Worm (Caenorhabditis elegans) whole organism, L4 larva: ENCODE measurements around the gene capg-2.

Experiments
- F37D6.2 ChIP-seq: sonication (generic microtip); optimal IDR thresholded peaks from 2 replicates; lab custom pipeline; 2016; ENCODE audit warnings: mild to moderate bottlenecking, missing genetic modification characterization, missing compliant biosample characterization
- F49E8.2 ChIP-seq: sonication (generic microtip); optimal IDR thresholded peaks from 2 replicates; lab custom pipeline; 2016; ENCODE audit warnings: missing compliant biosample characterization, mild to moderate bottlenecking, missing genetic modification characterization, borderline replicate concordance
- T20F7.1 ChIP-seq: fragments of 200-800 bp; sonication (Bioruptor generic); optimal IDR thresholded peaks from 2 replicates; lab custom pipeline; 2018; ENCODE audit warnings: mild to moderate bottlenecking, missing genetic modification characterization, missing compliant biosample characterization
- Y105C5A.15 ChIP-seq: fragments of 200-800 bp; sonication (Bioruptor generic); IDR thresholded peaks from 2 replicates; pipeline ENCODE4 v1.3.6; 2022; ENCODE audit warnings: missing genetic modification characterization, missing compliant biosample characterization
- aha-1 ChIP-seq: fragments of 150-350 bp; peaks from one replicate; lab custom pipeline; 2014; ENCODE audit warnings: missing biosample characterization, missing genetic modification characterization
- ceh-20 ChIP-seq: fragments of 200-800 bp; sonication (Bioruptor generic); IDR thresholded peaks from 2 replicates; pipeline ENCODE4 v1.3.6; 2022; ENCODE audit warnings: missing genetic modification reagents, missing genetic modification characterization, missing compliant biosample characterization
- ceh-44 ChIP-seq: fragments of 200-800 bp; sonication (Bioruptor generic); IDR thresholded peaks from 2 replicates; pipeline ENCODE4 v1.3.6; 2022; ENCODE audit warnings: missing genetic modification reagents, missing genetic modification characterization, missing compliant biosample characterization
- ceh-62 ChIP-seq: sonication (generic microtip); optimal IDR thresholded peaks from 2 replicates; lab custom pipeline; 2017; ENCODE audit warnings: missing biosample characterization, missing genetic modification characterization
- ceh-82 ChIP-seq: sonication (generic microtip); optimal IDR thresholded peaks from 2 replicates; lab custom pipeline; 2017; ENCODE audit warnings: missing biosample characterization, missing genetic modification characterization
- cey-2 ChIP-seq: sonication (generic microtip); optimal IDR thresholded peaks from 3 replicates; lab custom pipeline; 2017; ENCODE audit warnings: missing genetic modification characterization, mild to moderate bottlenecking, missing compliant biosample characterization, antibody characterized with exemption, borderline replicate concordance; ENCODE audit not compliant: insufficient read depth
- daf-16 ChIP-seq, 3 experiments: sonication (generic microtip); optimal IDR thresholded peaks; 2 replicates each; lab custom pipeline; 2016 to 2017; ENCODE audit warnings: missing genetic modification characterization in 3 of 3, missing genetic modification reagents in 3 of 3, mild to moderate bottlenecking in 2 of 3, missing compliant biosample characterization in 2 of 3, missing biosample characterization in 1 of 3, moderate library complexity in 1 of 3
- daf-19 ChIP-seq: fragments of 200-800 bp; sonication (Bioruptor generic); conservative IDR thresholded peaks from 2 replicates; pipeline ENCODE4 v1.3.6; 2022; ENCODE audit warnings: missing genetic modification characterization, missing compliant biosample characterization
- dmd-6 ChIP-seq: fragments of 200-800 bp; sonication (Bioruptor generic); IDR thresholded peaks from 2 replicates; pipeline ENCODE4 v1.3.6; 2022; ENCODE audit warnings: missing genetic modification reagents, missing genetic modification characterization, missing compliant biosample characterization
- dve-1 ChIP-seq: sonication (generic microtip); optimal IDR thresholded peaks from 2 replicates; lab custom pipeline; 2017; ENCODE audit warnings: antibody characterized with exemption, mild to moderate bottlenecking, missing genetic modification characterization, missing compliant biosample characterization; ENCODE audit not compliant: insufficient read depth
- egl-43 ChIP-seq: fragments of 200-800 bp; sonication (Bioruptor generic); IDR thresholded peaks from 2 replicates; pipeline ENCODE4 v1.3.6; 2022; ENCODE audit warnings: missing genetic modification reagents, missing genetic modification characterization, missing compliant biosample characterization
- hif-1 ChIP-seq, 2 experiments: sonication (generic microtip); optimal IDR thresholded peaks; 2 replicates each; lab custom pipeline; 2016 to 2017; ENCODE audit warnings: missing compliant biosample characterization in 2 of 2, missing genetic modification characterization in 2 of 2, missing genetic modification reagents in 2 of 2, missing genotype in 2 of 2, mild to moderate bottlenecking in 1 of 2
- hlh-11 ChIP-seq: fragments of 200-800 bp; sonication (Bioruptor generic); optimal IDR thresholded peaks from 2 replicates; lab custom pipeline; 2018; ENCODE audit warnings: mild to moderate bottlenecking, missing genetic modification characterization, missing compliant biosample characterization
- hlh-30 ChIP-seq: sonication (generic microtip); optimal IDR thresholded peaks from 2 replicates; lab custom pipeline; 2017; ENCODE audit warnings: antibody characterized with exemption, mild to moderate bottlenecking, missing genetic modification characterization, missing compliant biosample characterization; ENCODE audit not compliant: insufficient read depth
- lin-13 ChIP-seq: fragments of 150-350 bp; optimal IDR thresholded peaks from 2 replicates; lab custom pipeline; 2014; ENCODE audit warnings: missing biosample characterization, missing genetic modification reagents, missing genetic modification characterization
- lin-15B ChIP-seq: fragments of 150-350 bp; sonication (generic microtip); optimal IDR thresholded peaks from 3 replicates; lab custom pipeline; 2014; ENCODE audit warnings: missing biosample characterization, missing genetic modification characterization
- lin-38 ChIP-seq: fragments of 200-800 bp; sonication (Bioruptor generic); IDR thresholded peaks from 2 replicates; pipeline ENCODE4 v1.3.6; 2022; ENCODE audit warnings: missing genetic modification reagents, missing genetic modification characterization, missing compliant biosample characterization
- lsy-2 ChIP-seq, 2 experiments: fragments of 150-350 bp in 1 of 2; sonication (generic microtip) in 1 of 2; optimal IDR thresholded peaks; 2 replicates each; lab custom pipeline; 2014 to 2017; ENCODE audit warnings: missing biosample characterization in 2 of 2, missing genetic modification characterization in 2 of 2
- madf-5 ChIP-seq, 2 experiments: fragments of 200-800 bp; sonication (Bioruptor generic); IDR thresholded peaks; 2 replicates each; pipeline ENCODE4 v1.3.6; 2022; ENCODE audit warnings: missing compliant biosample characterization in 2 of 2, missing genetic modification characterization in 2 of 2
- mdl-1 ChIP-seq, 2 experiments: fragments of 150-350 bp in 1 of 2; sonication (generic microtip) in 1 of 2; optimal IDR thresholded peaks; 2 replicates each; lab custom pipeline; 2014 to 2017; ENCODE audit warnings: missing biosample characterization in 2 of 2, missing genetic modification characterization in 2 of 2
- mep-1 ChIP-seq: fragments of 150-350 bp; sonication (generic microtip); optimal IDR thresholded peaks from 3 replicates; lab custom pipeline; 2014; ENCODE audit warnings: missing biosample characterization, missing genetic modification characterization
- mxl-3 ChIP-seq: fragments of 200-800 bp; sonication (Bioruptor generic); optimal IDR thresholded peaks from 2 replicates; lab custom pipeline; 2018; ENCODE audit warnings: mild to moderate bottlenecking, missing genetic modification characterization, missing compliant biosample characterization
- nhr-102 ChIP-seq: sonication (generic microtip); optimal IDR thresholded peaks from 2 replicates; lab custom pipeline; 2016; ENCODE audit warnings: mild to moderate bottlenecking, missing genetic modification characterization, moderate library complexity, missing compliant biosample characterization
- nhr-28 ChIP-seq: fragments of 150-350 bp; optimal IDR thresholded peaks from 2 replicates; lab custom pipeline; 2014; ENCODE audit warnings: missing biosample characterization, missing genetic modification characterization
- nhr-6 ChIP-seq: fragments of 150-350 bp; optimal IDR thresholded peaks from 2 replicates; lab custom pipeline; 2014; ENCODE audit warnings: missing biosample characterization, missing genetic modification characterization
- nhr-77 ChIP-seq: fragments of 150-350 bp; optimal IDR thresholded peaks from 2 replicates; lab custom pipeline; 2014; ENCODE audit warnings: missing biosample characterization, missing genetic modification characterization
- pha-4 ChIP-seq, 2 experiments: fragments of 150-350 bp in 1 of 2; fragments of 200-800 bp in 1 of 2; sonication (Bioruptor generic) in 1 of 2; IDR thresholded peaks in 1 of 2; optimal IDR thresholded peaks in 1 of 2; 2 replicates each; pipeline versions ENCODE4 v1.3.6 to Lab custom; 2014 to 2022; ENCODE audit warnings: missing genetic modification characterization in 2 of 2, missing genetic modification reagents in 2 of 2, missing biosample characterization in 1 of 2, missing compliant biosample characterization in 1 of 2
- pqm-1 ChIP-seq: sonication (generic microtip); optimal IDR thresholded peaks from 2 replicates; lab custom pipeline; 2017; ENCODE audit warnings: missing biosample characterization, missing genetic modification characterization
- saeg-2 ChIP-seq: fragments of 200-800 bp; sonication (Bioruptor generic); IDR thresholded peaks from 2 replicates; pipeline ENCODE4 v1.3.6; 2022; ENCODE audit warnings: missing genetic modification reagents, missing genetic modification characterization, missing compliant biosample characterization
- unc-62 ChIP-seq, 3 experiments: fragments of 150-350 bp in 1 of 3; sonication (generic microtip); optimal IDR thresholded peaks in 2 of 3; peaks in 1 of 3; 1 replicate in 1 of 3; 2 replicates in 2 of 3; lab custom pipeline; 2014 to 2017; ENCODE audit warnings: missing biosample characterization in 3 of 3, missing genetic modification characterization in 3 of 3, missing genetic modification reagents in 3 of 3, missing genotype in 1 of 3

capg-2 gene

ce11 chrV:12300166-12300565, 28.5 kb downstream of the capg-2 start (continued):
- TF ChIP-seq T20F7.1 (no peak), dmd-6 (GFP tag; lab: Robert Waterston, UW) (peak; percentile 68), nhr-102 (tag; lab: Kevin White, UChicago) (peak; percentile 20), nhr-28 (tag; lab: Kevin White, UChicago) (peak; percentile 81), mxl-3 (peak; percentile 58), ceh-44 (GFP tag; lab: Robert Waterston, UW) (no peak), ceh-62 (tag; lab: Kevin White, UChicago) (no peak), F49E8.2 (no peak), aha-1 (tag; lab: Kevin White, UChicago) (peak; percentile 92), mdl-1 (tag; optimal IDR thresholded peaks at IDR 0.05; lab: Kevin White, UChicago) (peak in 1 of 2 experiments; percentile 84), daf-16 (GFP tag; optimal IDR thresholded peaks at IDR 0.05; lab: Kevin White, UChicago) (no peak), daf-16 (tag; optimal IDR thresholded peaks at IDR 0.05; lab: Kevin White, UChicago) (peak; percentile 65), hlh-30 (tag; lab: Kevin White, UChicago) (peak; percentile 94), F37D6.2 (tag; lab: Kevin White, UChicago) (no peak), saeg-2 (no peak), ceh-82 (no peak), lin-38 (0 out of 2 replicates have a peak, but pooled peaks have one; percentile 6), ceh-20 (GFP tag; lab: Robert Waterston, UW) (peak; percentile 48; the same call in 1 of the 2 replicates), daf-19 (GFP tag; lab: Robert Waterston, UW) (0 out of 2 replicates have a peak, but pooled peaks have one; percentile 10), nhr-77 (tag; lab: Kevin White, UChicago) (peak; percentile 32), hlh-11 (tag; lab: Kevin White, UChicago) (peak; percentile 84)

- TF ChIP-seq hif-1 (tag; optimal IDR thresholded peaks at IDR 0.05; lab: Kevin White, UChicago) (no peak), cey-2 (tag; lab: Kevin White, UChicago) (peak; percentile 64), mep-1 (tag; lab: Kevin White, UChicago) (peak; percentile 32), lsy-2 (tag; optimal IDR thresholded peaks at IDR 0.05; lab: Kevin White, UChicago) (peak in 1 of 2 experiments; percentile 31), ceh-20 (GFP tag; lab: Robert Waterston, UW) (no peak), hlh-30 (tag; lab: Kevin White, UChicago) (peak; percentile 53), dve-1 (tag; lab: Kevin White, UChicago) (peak; percentile 70), nhr-6 (tag; lab: Kevin White, UChicago) (peak; percentile 64), nhr-28 (tag; lab: Kevin White, UChicago) (peak; percentile 48), Y105C5A.15 (GFP tag; lab: Robert Waterston, UW) (no peak), madf-5 (GFP tag; IDR thresholded peaks at IDR 0.05; lab: Robert Waterston, UW) (no peak), daf-16 (GFP tag; optimal IDR thresholded peaks at IDR 0.05; lab: Kevin White, UChicago) (no peak), daf-16 (tag; optimal IDR thresholded peaks at IDR 0.05; lab: Kevin White, UChicago) (peak; percentile 90), lin-13 (GFP tag; lab: Kevin White, UChicago) (no peak), unc-62 (GFP tag; optimal IDR thresholded peaks at IDR 0.05 in 1 of 2; lab: Kevin White, UChicago) (peak in 1 of 2 experiments; percentile 85), unc-62 (tag; optimal IDR thresholded peaks at IDR 0.05; lab: Kevin White, UChicago) (no peak), egl-43 (GFP tag; lab: Robert Waterston, UW) (no peak), pha-4 (GFP tag; IDR thresholded peaks at IDR 0.05; lab: Robert Waterston, UW) (no peak), pha-4 (tag; optimal IDR thresholded peaks at IDR 0.05; lab: Kevin White, UChicago) (no peak), aha-1 (tag; lab: Kevin White, UChicago) (no peak), pqm-1 (peak; percentile 53), lin-15B (tag; lab: Kevin White, UChicago) (no peak)
- TF ChIP-seq, all 104 proteins: peak for 10
Measured at ce11 chrV:12300780-12301460, 29.2 kb downstream of the capg-2 start.
